Fruit fly (Drosophila melanogaster) Kc167 (cell line): ENCODE data around the gene VGlut.

Source experiments
- Myc ChIP-seq: fragments of >200 bp; optimal IDR thresholded peaks from 2 replicates; lab custom pipeline; 2017; ENCODE audit warnings: missing external identifiers
- Sin3A ChIP-seq: fragments of >200 bp; optimal IDR thresholded peaks from 2 replicates; lab custom pipeline; 2018; ENCODE audit warnings: missing external identifiers
- h ChIP-seq: fragments of >200 bp; optimal IDR thresholded peaks from 3 replicates; lab custom pipeline; 2018; ENCODE audit warnings: missing external identifiers
- insv ChIP-seq: fragments of >200 bp; optimal IDR thresholded peaks from 3 replicates; lab custom pipeline; 2018; ENCODE audit warnings: missing external identifiers
- psq ChIP-seq: fragments of >200 bp; optimal IDR thresholded peaks from 2 replicates; lab custom pipeline; 2017; ENCODE audit warnings: missing external identifiers
- ttk ChIP-seq: sonication (Bioruptor generic); optimal IDR thresholded peaks from 2 replicates; lab custom pipeline; 2017; ENCODE audit warnings: missing external identifiers

Gene VGlut

DNA sequence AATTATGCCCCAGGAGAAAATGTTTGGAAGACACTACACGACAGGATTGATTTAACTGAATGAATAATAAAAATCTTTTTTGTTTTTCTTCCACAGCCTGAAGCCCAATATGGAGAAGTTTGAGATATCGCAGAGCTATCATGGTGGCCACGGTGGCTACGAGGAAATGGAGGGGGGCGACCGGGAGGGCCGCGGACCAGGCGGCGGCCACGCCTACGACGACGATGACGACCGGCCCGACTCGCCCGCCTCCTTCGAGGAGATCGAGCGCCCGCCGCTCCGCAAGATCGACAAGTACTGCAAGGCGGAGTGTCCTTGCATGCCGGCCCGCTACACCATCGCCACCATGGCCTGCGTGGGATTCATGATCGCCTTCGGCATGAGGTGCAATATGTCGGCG, 4.5 kb downstream of the VGlut start:
- TF ChIP-seq insv = no peak
- TF ChIP-seq h (lab: Kevin White, UChicago) = no peak
- no peak for TF ChIP-seq Myc (lab: Kevin White, UChicago)
- TF ChIP-seq Sin3A (lab: Kevin White, UChicago) = no peak
- TF ChIP-seq ttk (lab: Kevin White, UChicago) = no peak
- TF ChIP-seq psq = no peak

- no peak for TF ChIP-seq ttk (lab: Kevin White, UChicago)
Observed at dm6 chr2L:2413093-2413492, 13.0 kb downstream of the VGlut start.

DNA sequence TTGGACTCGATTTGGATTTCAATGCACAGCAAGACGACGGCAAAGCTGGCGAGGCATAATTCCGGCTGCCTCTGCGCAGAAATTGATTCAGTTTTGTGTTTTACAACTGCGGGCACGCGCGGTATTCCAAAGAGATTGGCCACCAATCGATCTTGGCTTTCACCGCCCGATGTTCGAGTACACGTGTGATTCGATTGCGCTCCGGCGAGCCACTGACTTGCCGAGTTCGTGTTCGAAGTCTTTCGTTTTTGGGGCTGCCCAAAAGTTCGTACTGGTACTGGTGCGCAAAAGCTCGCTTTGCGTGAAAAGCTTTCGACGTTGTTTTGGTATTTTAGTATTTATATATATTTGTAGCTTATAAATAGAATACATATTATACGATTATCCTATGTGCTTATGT, 15.0 kb downstream of the VGlut start, which contains the start of gene CG18641:
TSS of gene CG18641 (minus strand) at position 214 of the 400 bp plus-strand sequence.
- no peak for TF ChIP-seq ttk (lab: Kevin White, UChicago)
- no peak for TF ChIP-seq Myc (lab: Kevin White, UChicago)
- TF ChIP-seq h (lab: Kevin White, UChicago) = no peak
- no peak for TF ChIP-seq insv
- TF ChIP-seq psq = no peak
- no peak for TF ChIP-seq Sin3A (lab: Kevin White, UChicago)

DNA sequence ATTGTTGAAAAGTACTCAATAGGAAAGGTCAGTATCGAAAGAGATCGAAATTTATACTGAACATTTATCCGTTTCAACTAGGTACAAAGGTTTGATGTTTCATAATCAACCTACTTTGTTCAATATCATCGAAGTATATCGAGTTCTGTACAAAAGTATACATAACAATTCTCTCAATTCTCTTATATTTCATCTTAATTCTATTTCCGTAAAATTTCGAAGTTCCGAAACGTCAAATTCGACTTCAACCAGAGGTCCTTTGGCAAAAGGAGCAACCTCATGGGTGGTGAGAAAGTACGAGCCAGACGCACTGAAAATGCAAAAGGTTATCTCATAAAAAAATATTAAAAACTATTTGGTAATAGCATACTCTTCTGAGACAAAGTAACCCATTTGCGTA, 16.5 kb downstream of the VGlut start, which contains the start of gene CG31948:
TSS of gene CG31948 (minus strand) at position 101 of the 400 bp plus-strand sequence.
- TF ChIP-seq insv (no peak), ttk (lab: Kevin White, UChicago) (no peak), psq (no peak), Sin3A (lab: Kevin White, UChicago) (no peak), h (lab: Kevin White, UChicago) (no peak), Myc (lab: Kevin White, UChicago) (no peak)

DNA sequence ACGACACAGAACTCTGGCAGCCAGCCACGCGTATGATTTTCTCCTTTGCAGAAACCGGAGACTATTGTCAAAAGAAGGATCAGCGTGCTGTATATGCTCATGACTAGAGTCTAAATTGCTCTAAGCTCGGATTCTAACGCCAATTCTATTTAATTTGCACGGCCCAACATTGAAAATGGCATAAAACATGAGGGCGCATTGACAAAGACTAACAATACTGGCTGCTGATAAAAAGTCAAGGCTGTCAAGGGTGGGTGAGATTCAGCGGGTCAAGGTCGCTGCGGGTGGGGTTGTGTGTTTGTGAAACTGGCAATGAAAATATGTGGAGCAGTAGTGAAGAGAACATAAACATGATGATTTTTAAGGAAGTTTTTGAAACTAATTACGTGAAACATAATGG, 17.8 kb downstream of the VGlut start, which contains the start of gene CG34448:
TSS of gene CG34448 (minus strand) at position 101 of the 400 bp plus-strand sequence.
- TF ChIP-seq h (lab: Kevin White, UChicago) = no peak
- TF ChIP-seq Sin3A (lab: Kevin White, UChicago) = no peak
- no peak for TF ChIP-seq ttk (lab: Kevin White, UChicago)
- no peak for TF ChIP-seq insv
- no peak for TF ChIP-seq psq

DNA sequence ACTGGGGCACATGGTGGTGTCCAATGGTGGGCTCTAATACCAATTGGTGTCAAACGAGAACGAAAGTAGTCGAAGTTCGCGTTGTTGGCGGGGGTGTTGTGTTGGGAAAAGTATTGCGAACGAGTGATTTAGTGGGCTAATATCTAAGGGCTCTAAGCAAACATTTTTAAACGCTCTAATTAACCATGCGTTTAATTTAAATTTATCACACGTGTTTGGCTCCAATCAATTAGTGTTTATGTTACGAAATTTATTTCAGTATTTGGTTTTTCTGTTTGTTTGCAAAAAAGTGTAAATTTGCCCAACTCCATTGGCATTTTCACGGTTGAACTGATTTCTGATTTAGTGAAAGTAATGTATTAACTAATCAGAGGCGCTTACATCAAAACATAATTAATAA, 19.8 kb downstream of the VGlut start, which contains the start of gene CG34447:
TSS of gene CG34447 (minus strand) at position 101 of the 400 bp plus-strand sequence.
- TF ChIP-seq insv (no peak), h (lab: Kevin White, UChicago) (no peak), psq (no peak), ttk (lab: Kevin White, UChicago) (no peak), Sin3A (lab: Kevin White, UChicago) (no peak), Myc (lab: Kevin White, UChicago) (no peak)

- TF ChIP-seq ttk (lab: Kevin White, UChicago) (no peak), Myc (lab: Kevin White, UChicago) (no peak), psq (no peak), insv (no peak), h (lab: Kevin White, UChicago) (no peak), Sin3A (lab: Kevin White, UChicago) (no peak)
Observed at dm6 chr2L:2420490-2420889, 20.4 kb downstream of the VGlut start, which contains the start of gene CG9886. Gene CG9886, plus strand, starts transcription at chr2L:2420830.

DNA sequence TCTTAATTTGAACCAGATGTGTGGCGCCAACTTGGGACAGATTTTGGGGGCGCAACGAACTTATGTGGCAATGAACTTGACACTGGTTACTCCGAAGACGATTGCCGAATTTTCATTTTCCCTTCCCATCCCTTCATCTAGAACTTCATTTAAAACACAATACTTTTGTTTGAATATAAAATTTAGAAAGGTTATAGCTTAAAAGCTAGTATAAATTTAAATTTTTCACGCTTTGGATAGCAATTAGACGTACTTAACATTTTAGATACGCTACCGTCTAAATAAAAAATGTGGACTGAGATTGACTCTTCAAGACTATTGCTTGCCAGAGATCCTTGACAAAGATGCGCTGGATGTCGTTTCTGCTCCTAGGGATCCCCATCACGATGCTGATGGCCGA, 24.4 kb downstream of the VGlut start, which contains the start of gene CG44139:
TSS of gene CG44139 (plus strand) at position 301 of the 400 bp plus-strand sequence.
- no peak for TF ChIP-seq insv
- no peak for TF ChIP-seq ttk (lab: Kevin White, UChicago)
- TF ChIP-seq h (lab: Kevin White, UChicago) = no peak
- TF ChIP-seq psq = no peak
- no peak for TF ChIP-seq Sin3A (lab: Kevin White, UChicago)
- no peak for TF ChIP-seq Myc (lab: Kevin White, UChicago)

DNA sequence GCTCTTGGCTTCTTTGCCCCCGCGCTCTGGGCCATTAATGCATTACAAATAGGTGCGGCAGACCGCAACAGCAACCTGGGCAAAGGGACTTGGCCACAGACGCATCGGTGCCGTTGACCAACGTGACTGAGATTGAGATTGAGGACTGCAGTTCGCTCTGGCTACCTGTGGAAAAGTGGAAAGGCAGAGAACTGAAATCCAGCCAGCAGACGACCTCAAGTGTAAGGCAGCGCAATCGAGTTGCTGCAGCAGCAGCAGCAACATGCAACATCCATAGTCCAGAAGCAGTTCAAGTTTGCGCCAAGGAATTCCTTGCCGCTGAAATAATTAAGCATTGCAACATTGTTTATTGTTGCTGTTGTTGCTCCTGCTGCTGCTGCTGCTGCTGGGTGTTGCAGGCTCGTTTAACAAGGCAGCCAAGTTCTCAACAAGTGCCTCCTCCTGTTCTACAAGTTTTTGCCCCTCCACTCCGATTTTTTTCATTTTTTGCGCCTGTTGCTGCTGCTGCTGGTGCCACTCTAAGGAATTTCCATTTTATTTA, 25.6 kb downstream of the VGlut start:
- TF ChIP-seq Sin3A (lab: Kevin White, UChicago) (no peak), ttk (lab: Kevin White, UChicago) (no peak), h (lab: Kevin White, UChicago) (no peak), insv (no peak), Myc (lab: Kevin White, UChicago) (no peak), psq (no peak)

DNA sequence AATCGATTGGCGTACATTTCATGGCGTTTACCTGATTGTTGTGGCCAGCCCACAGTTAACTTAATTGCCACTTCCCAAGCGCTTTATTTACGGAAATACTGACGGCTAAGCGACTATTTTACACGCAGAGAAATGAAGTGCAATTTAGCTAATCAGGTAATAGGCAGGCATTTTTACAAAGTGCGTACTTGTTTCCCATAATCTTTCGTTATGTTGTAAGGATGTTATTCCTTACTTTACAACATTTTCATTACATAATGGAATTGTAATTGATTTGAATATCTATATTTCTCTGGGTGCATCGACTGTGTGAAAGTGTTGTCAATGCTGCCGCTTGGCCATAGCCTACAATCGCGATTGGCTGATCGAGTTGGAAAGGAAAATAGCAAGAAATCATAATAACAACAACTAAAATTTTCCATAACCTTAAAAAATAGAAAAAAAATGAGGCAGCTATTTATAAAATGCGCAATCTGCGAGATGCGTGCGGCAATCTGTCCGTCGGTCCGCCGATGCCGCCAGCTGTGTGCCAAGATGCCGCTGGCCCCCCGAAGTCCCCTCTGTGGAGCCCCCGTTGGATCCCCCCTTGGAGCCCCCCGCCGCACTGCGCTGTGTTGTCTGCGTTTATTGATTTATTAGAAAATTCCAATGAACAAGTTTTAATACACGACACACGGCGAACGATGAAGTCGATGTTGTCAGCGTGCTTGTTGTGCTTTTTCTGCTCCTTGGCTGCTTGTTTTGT, 26.5 kb downstream of the VGlut start:
- no peak for TF ChIP-seq psq
- no peak for TF ChIP-seq ttk (lab: Kevin White, UChicago)
- no peak for TF ChIP-seq Myc (lab: Kevin White, UChicago)
- TF ChIP-seq Sin3A (lab: Kevin White, UChicago) = no peak
- no peak for TF ChIP-seq h (lab: Kevin White, UChicago)
- no peak for TF ChIP-seq insv

DNA sequence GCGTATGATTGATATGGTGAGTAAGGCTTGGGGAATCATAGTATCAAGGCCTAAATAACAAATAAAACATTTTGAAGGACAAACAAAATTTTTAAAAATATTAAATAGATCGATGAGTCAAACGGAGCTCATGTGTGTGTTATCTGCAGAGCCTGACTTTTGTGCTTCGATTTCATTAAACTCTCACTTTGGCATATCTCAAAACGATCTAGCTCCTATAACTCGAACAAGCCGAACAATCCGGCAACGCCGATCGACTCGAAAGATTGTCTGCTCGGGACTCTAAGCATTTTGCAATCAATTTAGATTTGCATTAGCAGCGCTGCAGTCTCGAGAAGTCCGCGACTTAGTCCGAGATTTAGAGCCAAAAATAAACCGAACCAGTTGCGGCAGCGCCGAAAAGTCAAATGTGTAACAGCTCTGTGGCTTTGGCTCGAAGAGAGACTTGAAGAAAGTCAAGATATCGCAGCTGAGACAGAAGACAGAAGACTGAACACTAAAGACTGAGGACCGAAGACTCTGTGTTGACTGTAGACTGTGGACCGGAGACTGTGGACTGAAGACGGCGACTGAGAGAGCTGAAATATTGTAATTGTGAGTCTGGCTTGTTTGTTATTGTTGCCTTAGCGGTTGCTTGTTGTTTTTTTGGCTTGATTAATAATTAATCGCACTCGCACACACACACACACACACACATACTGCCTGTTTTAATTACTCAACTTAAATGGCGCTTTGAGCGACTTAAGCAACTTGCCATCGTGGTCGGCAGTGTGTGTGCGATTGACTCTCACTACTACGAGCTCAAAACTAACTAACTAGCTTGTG, 27.5 kb downstream of the VGlut start:
- TF ChIP-seq insv (no peak), Sin3A (lab: Kevin White, UChicago) (no peak), ttk (lab: Kevin White, UChicago) (no peak), h (lab: Kevin White, UChicago) (no peak)

- TF ChIP-seq Sin3A (lab: Kevin White, UChicago) (no peak), insv (no peak), Myc (lab: Kevin White, UChicago) (no peak), psq (no peak), ttk (lab: Kevin White, UChicago) (no peak), h (lab: Kevin White, UChicago) (no peak)
Observed at dm6 chr2L:2428209-2428488, 28.1 kb downstream of the VGlut start, which contains the start of gene dpp. Gene dpp, plus strand, starts transcription at chr2L:2428372.
